Worm (Caenorhabditis elegans) whole organism, early embryonic: ENCODE results near the gene C25H3.3.

Experiments
- B0310.2 ChIP-seq: sonication (generic microtip); optimal IDR thresholded peaks from 2 replicates; lab custom pipeline; 2016; ENCODE audit warnings: mild to moderate bottlenecking, missing genetic modification characterization, missing compliant biosample characterization
- F13C5.2 ChIP-seq: sonication (generic microtip); optimal IDR thresholded peaks from 2 replicates; lab custom pipeline; 2017; ENCODE audit warnings: mild to moderate bottlenecking, missing genetic modification characterization, inconsistent platforms, missing compliant biosample characterization
- aly-1 ChIP-seq: sonication (generic microtip); optimal IDR thresholded peaks from 2 replicates; lab custom pipeline; 2016; ENCODE audit warnings: missing genetic modification characterization, missing compliant biosample characterization
- ama-1 ChIP-seq: fragments of 150-350 bp; optimal IDR thresholded peaks from 2 replicates; lab custom pipeline; 2014
- ceh-13 ChIP-seq: fragments of 200-800 bp; sonication (Bioruptor generic); optimal IDR thresholded peaks from 2 replicates; lab custom pipeline; 2018; ENCODE audit warnings: mild to moderate bottlenecking, missing genetic modification characterization, missing compliant biosample characterization
- ceh-36 ChIP-seq: sonication (generic microtip); optimal IDR thresholded peaks from 2 replicates; lab custom pipeline; 2016; ENCODE audit warnings: missing genetic modification characterization, inconsistent platforms, missing compliant biosample characterization
- ets-7 ChIP-seq: sonication (generic microtip); optimal IDR thresholded peaks from 2 replicates; lab custom pipeline; 2016; ENCODE audit warnings: missing genotype, missing genetic modification characterization, missing compliant biosample characterization
- flt-1 ChIP-seq: fragments of 200-800 bp; sonication (Bioruptor generic); IDR thresholded peaks from 2 replicates; pipeline ENCODE4 v1.3.6; 2022; ENCODE audit warnings: missing genetic modification characterization, missing compliant biosample characterization
- hmbx-1 ChIP-seq: sonication (generic microtip); optimal IDR thresholded peaks from 2 replicates; lab custom pipeline; 2016; ENCODE audit warnings: mild to moderate bottlenecking, missing genetic modification characterization, missing compliant biosample characterization
- hmg-4 ChIP-seq: fragments of 200-800 bp; sonication (Bioruptor generic); optimal IDR thresholded peaks from 2 replicates; lab custom pipeline; 2018; ENCODE audit warnings: mild to moderate bottlenecking, missing genetic modification characterization, missing compliant biosample characterization
- hnd-1 ChIP-seq: sonication (generic microtip); optimal IDR thresholded peaks from 2 replicates; lab custom pipeline; 2016; ENCODE audit warnings: missing genetic modification characterization, missing compliant biosample characterization
- pes-1 ChIP-seq: fragments of 200-800 bp; sonication (Bioruptor generic); IDR thresholded peaks from 2 replicates; pipeline ENCODE4 v1.3.6; 2022; ENCODE audit warnings: missing genetic modification reagents, missing genetic modification characterization, missing compliant biosample characterization
- scrt-1 ChIP-seq: fragments of 200-800 bp; sonication (Bioruptor generic); IDR thresholded peaks from 2 replicates; pipeline ENCODE4 v1.3.6; 2022; ENCODE audit warnings: missing genetic modification characterization, missing compliant biosample characterization
- sea-1 ChIP-seq: fragments of 200-800 bp; sonication (Bioruptor generic); conservative IDR thresholded peaks from 2 replicates; pipeline ENCODE4 v1.3.6; 2022; ENCODE audit warnings: missing genetic modification characterization, missing compliant biosample characterization
- tbx-11 ChIP-seq: fragments of 200-800 bp; sonication (Bioruptor generic); IDR thresholded peaks from 2 replicates; pipeline ENCODE4 v1.3.6; 2022; ENCODE audit warnings: missing genetic modification characterization, missing compliant biosample characterization
- tbx-37 ChIP-seq: fragments of 200-800 bp; sonication (Bioruptor generic); conservative IDR thresholded peaks from 2 replicates; pipeline ENCODE4 v1.3.6; 2022; ENCODE audit warnings: missing genetic modification reagents, missing genetic modification characterization, missing compliant biosample characterization
- tra-4 ChIP-seq: sonication (generic microtip); optimal IDR thresholded peaks from 2 replicates; lab custom pipeline; 2017; ENCODE audit warnings: missing genetic modification characterization, missing compliant biosample characterization

C25H3.3 gene

ce11 chrII:5694798-5695197 is 805 bp downstream of the C25H3.3 start, which contains the start of gene C25H3.14:
TSS of gene C25H3.14 (plus strand) at chrII:5695098.
- TF ChIP-seq sea-1 (GFP tag; lab: Robert Waterston, UW) = no peak
- no peak for TF ChIP-seq hnd-1
- no peak for TF ChIP-seq aly-1 (tag; lab: Kevin White, UChicago)
- TF ChIP-seq B0310.2 (tag; lab: Kevin White, UChicago) = no peak
- no peak for TF ChIP-seq hmbx-1
- no peak for TF ChIP-seq tbx-37 (GFP tag; lab: Robert Waterston, UW)
- no peak for TF ChIP-seq pes-1 (GFP tag; lab: Robert Waterston, UW)
- TF ChIP-seq ets-7 (tag; lab: Kevin White, UChicago) = no peak
- TF ChIP-seq hmg-4 (GFP tag; lab: Kevin White, UChicago) = no peak

ce11 chrII:5696218-5696617 is 2.2 kb downstream of the C25H3.3 start:
- no peak for TF ChIP-seq hmbx-1
- no peak for TF ChIP-seq F13C5.2 (tag; lab: Kevin White, UChicago)
- TF ChIP-seq ets-7 (tag; lab: Kevin White, UChicago) = no peak
- TF ChIP-seq tra-4 (tag; lab: Kevin White, UChicago) = no peak

- TF ChIP-seq hnd-1 (no peak), sea-1 (GFP tag; lab: Robert Waterston, UW) (no peak), B0310.2 (tag; lab: Kevin White, UChicago) (no peak)
Measured at ce11 chrII:5697338-5697737, 3.3 kb downstream of the C25H3.3 start.

ce11 chrII:5698254-5698653 is 4.3 kb downstream of the C25H3.3 start:
- TF ChIP-seq hmg-4 (GFP tag; lab: Kevin White, UChicago) (no peak), hmbx-1 (no peak), B0310.2 (tag; lab: Kevin White, UChicago) (no peak), hnd-1 (no peak), ceh-13 (GFP tag; lab: Kevin White, UChicago) (no peak), flt-1 (GFP tag; lab: Robert Waterston, UW) (no peak), ceh-36 (tag; lab: Kevin White, UChicago) (no peak), tbx-37 (GFP tag; lab: Robert Waterston, UW) (no peak), ets-7 (tag; lab: Kevin White, UChicago) (no peak), scrt-1 (no peak), F13C5.2 (tag; lab: Kevin White, UChicago) (no peak), aly-1 (tag; lab: Kevin White, UChicago) (no peak), sea-1 (GFP tag; lab: Robert Waterston, UW) (no peak), ama-1 (no peak), tra-4 (tag; lab: Kevin White, UChicago) (no peak), pes-1 (GFP tag; lab: Robert Waterston, UW) (no peak), tbx-11 (GFP tag; lab: Robert Waterston, UW) (no peak)

ce11 chrII:5698869-5699268 is 4.9 kb downstream of the C25H3.3 start, which contains the start of the genes C25H3.10 and C25H3.1:
TSS of gene C25H3.10 (minus strand) at chrII:5698969.
TSS of gene C25H3.1 (plus strand) at chrII:5699071.
- TF ChIP-seq ceh-36 (tag; lab: Kevin White, UChicago) (no peak), flt-1 (GFP tag; lab: Robert Waterston, UW) (no peak), ets-7 (tag; lab: Kevin White, UChicago) (no peak), tbx-11 (GFP tag; lab: Robert Waterston, UW) (no peak), tra-4 (tag; lab: Kevin White, UChicago) (no peak), hnd-1 (no peak), scrt-1 (no peak), tbx-37 (GFP tag; lab: Robert Waterston, UW) (no peak), aly-1 (tag; lab: Kevin White, UChicago) (no peak), sea-1 (GFP tag; lab: Robert Waterston, UW) (no peak)

ce11 chrII:5701485-5701884 is 7.5 kb downstream of the C25H3.3 start:
- TF ChIP-seq hmbx-1 (no peak), ama-1 (peak; percentile 70), B0310.2 (tag; lab: Kevin White, UChicago) (no peak)

- TF ChIP-seq hmbx-1 = no peak
- no peak for TF ChIP-seq tra-4 (tag; lab: Kevin White, UChicago)
- TF ChIP-seq aly-1 (tag; lab: Kevin White, UChicago) = no peak
- no peak for TF ChIP-seq ets-7 (tag; lab: Kevin White, UChicago)
- no peak for TF ChIP-seq pes-1 (GFP tag; lab: Robert Waterston, UW)
- no peak for TF ChIP-seq flt-1 (GFP tag; lab: Robert Waterston, UW)
- TF ChIP-seq ama-1 = no peak
- TF ChIP-seq F13C5.2 (tag; lab: Kevin White, UChicago) = no peak
- no peak for TF ChIP-seq B0310.2 (tag; lab: Kevin White, UChicago)
- TF ChIP-seq sea-1 (GFP tag; lab: Robert Waterston, UW) = no peak
- no peak for TF ChIP-seq hmg-4 (GFP tag; lab: Kevin White, UChicago)
Measured at ce11 chrII:5702611-5703192, 8.7 kb downstream of the C25H3.3 start.

ce11 chrII:5704479-5704878 is 10.5 kb downstream of the C25H3.3 start:
- TF ChIP-seq aly-1 (tag; lab: Kevin White, UChicago) (no peak), pes-1 (GFP tag; lab: Robert Waterston, UW) (no peak), scrt-1 (no peak), hmg-4 (GFP tag; lab: Kevin White, UChicago) (no peak), ceh-36 (tag; lab: Kevin White, UChicago) (no peak), sea-1 (GFP tag; lab: Robert Waterston, UW) (no peak), ama-1 (no peak), tra-4 (tag; lab: Kevin White, UChicago) (no peak), B0310.2 (tag; lab: Kevin White, UChicago) (no peak), ceh-13 (GFP tag; lab: Kevin White, UChicago) (no peak), ets-7 (tag; lab: Kevin White, UChicago) (no peak), F13C5.2 (tag; lab: Kevin White, UChicago) (no peak), hnd-1 (no peak), tbx-37 (GFP tag; lab: Robert Waterston, UW) (no peak)
